Fruit fly (Drosophila melanogaster): ENCODE measurements around the gene Dyro.

Gene Dyro

dm6 chr3L:11336094-11336756 is 40.5 kb upstream of the Dyro start (continued):
- TF ChIP-seq Meics (GFP tag; optimal IDR thresholded peaks at IDR 0.05) (peak; percentile 55), CG3281 (GFP tag; optimal IDR thresholded peaks at IDR 0.05) (peak; percentile 3), Sox100B (GFP tag; optimal IDR thresholded peaks at IDR 0.05) (peak; percentile 60), org-1 (GFP tag; optimal IDR thresholded peaks at IDR 0.05) (peak; percentile 28), CG12104 (GFP tag; optimal IDR thresholded peaks at IDR 0.05) (peak; percentile 43), ATbp (GFP tag; optimal IDR thresholded peaks at IDR 0.05) (no peak), tio (GFP tag; optimal IDR thresholded peaks at IDR 0.05) (peak; percentile 54), CG10431 (GFP tag; optimal IDR thresholded peaks at IDR 0.05) (no peak), slbo (GFP tag; IDR thresholded peaks at IDR 0.05) (peak; percentile 48), Ptx1 (GFP tag; IDR thresholded peaks at IDR 0.05) (peak; percentile 53), CG17385 (GFP tag; optimal IDR thresholded peaks at IDR 0.05) (peak; percentile 30), amos (GFP tag; IDR thresholded peaks at IDR 0.05; ENCODE audit: partially characterized antibody) (no peak), dmrt99B (tag; optimal IDR thresholded peaks at IDR 0.05) (peak; percentile 27), Ada2b (GFP tag; IDR thresholded peaks at IDR 0.05) (peak; percentile 16; the same call in 1 of the 2 replicates), CG13424 (tag; optimal IDR thresholded peaks at IDR 0.05) (peak; percentile 49), Med (GFP tag) (peak; percentile 52), gcm (GFP tag; optimal IDR thresholded peaks at IDR 0.05) (peak; percentile 88), CG4854 (GFP tag; optimal IDR thresholded peaks at IDR 0.05) (peak; percentile 4), Dll (GFP tag; IDR thresholded peaks at IDR 0.05; ENCODE audit: partially characterized antibody) (no peak), CG4424 (GFP tag; optimal IDR thresholded peaks at IDR 0.05) (peak; percentile 29), Hr3 (GFP tag; optimal IDR thresholded peaks at IDR 0.05) (peak; percentile 44), exex (tag; optimal IDR thresholded peaks at IDR 0.05) (no peak), BEAF-32 (GFP tag; optimal IDR thresholded peaks at IDR 0.05) (no peak), HLH3B (GFP tag; IDR thresholded peaks at IDR 0.05) (peak; percentile 17; the same call in 1 of the 2 replicates), hb (GFP tag; IDR thresholded peaks at IDR 0.05; ENCODE audit: partially characterized antibody) (no peak), CG16863 (GFP tag; optimal IDR thresholded peaks at IDR 0.05) (peak; percentile 3), Dbx (GFP tag; IDR thresholded peaks at IDR 0.05) (no peak), zfh1 (GFP tag; IDR thresholded peaks at IDR 0.05) (peak; percentile 8; the same call in 2 of the 3 replicates), Dref (GFP tag; IDR thresholded peaks at IDR 0.05) (no peak), CG18262 (tag; optimal IDR thresholded peaks at IDR 0.05) (peak; percentile 58), PHDP (tag; optimal IDR thresholded peaks at IDR 0.05) (peak; percentile 34), stc (GFP tag; IDR thresholded peaks at IDR 0.05) (peak; percentile 10; the same call in 1 of the 2 replicates), CG12219 (GFP tag; optimal IDR thresholded peaks at IDR 0.05) (no peak), grau (tag; optimal IDR thresholded peaks at IDR 0.05) (peak; percentile 49), CG17359 (tag; optimal IDR thresholded peaks at IDR 0.05) (no peak), CG4282 (GFP tag; optimal IDR thresholded peaks at IDR 0.05) (no peak), CG10959 (GFP tag; IDR thresholded peaks at IDR 0.05) (no peak), dati (GFP tag; IDR thresholded peaks at IDR 0.05) (no peak), ewg (GFP tag; optimal IDR thresholded peaks at IDR 0.05) (peak; percentile 27), CG16815 (GFP tag; optimal IDR thresholded peaks at IDR 0.05) (peak; percentile 31), CG32767 (GFP tag; IDR thresholded peaks at IDR 0.05) (peak; percentile 21; the same call in 1 of the 2 replicates), HLH54F (GFP tag; optimal IDR thresholded peaks at IDR 0.05) (no peak), sc (optimal IDR thresholded peaks at IDR 0.05) (no peak), sc (GFP tag; optimal IDR thresholded peaks at IDR 0.05) (peak; percentile 48), bsh (GFP tag; optimal IDR thresholded peaks at IDR 0.05) (peak in 1 of 2 experiments; percentile 59), CG12155 (GFP tag; optimal IDR thresholded peaks at IDR 0.05) (peak; percentile 0), CG16813 (GFP tag; IDR thresholded peaks at IDR 0.05; ENCODE audit: partially characterized antibody) (no peak), CG2875 (GFP tag; optimal IDR thresholded peaks at IDR 0.05) (peak; percentile 49), sim (GFP tag; IDR thresholded peaks at IDR 0.05) (0 out of 2 replicates have a peak, but pooled peaks have one; percentile 41)

Measured in whole organism, embryonic.